Worm (Caenorhabditis elegans) whole organism, L4 larva: ENCODE data around the gene chil-26.
"Not testable (repeated sequence)": the region's sequence is repeated elsewhere in the genome, so short reads cannot be mapped to it uniquely, and the experiment has no call there.

Experiments used
- T20F7.1 ChIP-seq: fragments of 200-800 bp; sonication (Bioruptor generic); optimal IDR thresholded peaks from 2 replicates; lab custom pipeline; 2018; ENCODE audit warnings: mild to moderate bottlenecking, missing genetic modification characterization, missing compliant biosample characterization
- Y105C5A.15 ChIP-seq: fragments of 200-800 bp; sonication (Bioruptor generic); IDR thresholded peaks from 2 replicates; pipeline ENCODE4 v1.3.6; 2022; ENCODE audit warnings: missing genetic modification characterization, missing compliant biosample characterization
- Y5F2A.4 ChIP-seq: fragments of 200-800 bp; sonication (Bioruptor generic); optimal IDR thresholded peaks from 2 replicates; lab custom pipeline; 2018; ENCODE audit warnings: mild to moderate bottlenecking, missing genetic modification characterization, missing compliant biosample characterization
- ZK337.2 ChIP-seq: fragments of 200-800 bp; sonication (Bioruptor generic); IDR thresholded peaks from 2 replicates; pipeline ENCODE4 v1.3.6; 2022; ENCODE audit warnings: missing genetic modification reagents, missing genetic modification characterization, missing compliant biosample characterization
- aha-1 ChIP-seq: fragments of 150-350 bp; peaks from one replicate; lab custom pipeline; 2014; ENCODE audit warnings: missing biosample characterization, missing genetic modification characterization
- arid-1 ChIP-seq: fragments of 200-800 bp; sonication (Bioruptor generic); conservative IDR thresholded peaks from 2 replicates; pipeline ENCODE4 v1.3.6; 2022; ENCODE audit warnings: missing genetic modification reagents, missing genetic modification characterization, missing compliant biosample characterization
- ceh-28 ChIP-seq: fragments of 150-350 bp; optimal IDR thresholded peaks from 2 replicates; lab custom pipeline; 2014; ENCODE audit warnings: missing biosample characterization, missing genetic modification reagents, missing genetic modification characterization
- ceh-44 ChIP-seq: fragments of 200-800 bp; sonication (Bioruptor generic); IDR thresholded peaks from 2 replicates; pipeline ENCODE4 v1.3.6; 2022; ENCODE audit warnings: missing genetic modification reagents, missing genetic modification characterization, missing compliant biosample characterization
- ces-1 ChIP-seq: fragments of 150-350 bp; sonication (generic microtip); optimal IDR thresholded peaks from 4 replicates; lab custom pipeline; 2014; ENCODE audit warnings: missing biosample characterization, missing genetic modification reagents, missing genetic modification characterization
- ctbp-1 ChIP-seq: fragments of 200-800 bp; sonication (Bioruptor generic); IDR thresholded peaks from 2 replicates; pipeline ENCODE4 v1.3.6; 2022; ENCODE audit warnings: missing genetic modification reagents, missing genetic modification characterization, missing compliant biosample characterization
- daf-16 ChIP-seq, 3 experiments: sonication (generic microtip); optimal IDR thresholded peaks; 2 replicates each; lab custom pipeline; 2016 to 2017; ENCODE audit warnings: missing genetic modification characterization in 3 of 3, missing genetic modification reagents in 3 of 3, mild to moderate bottlenecking in 2 of 3, missing compliant biosample characterization in 2 of 3, missing biosample characterization in 1 of 3, moderate library complexity in 1 of 3
- dmd-6 ChIP-seq: fragments of 200-800 bp; sonication (Bioruptor generic); IDR thresholded peaks from 2 replicates; pipeline ENCODE4 v1.3.6; 2022; ENCODE audit warnings: missing genetic modification reagents, missing genetic modification characterization, missing compliant biosample characterization
- duxl-1 ChIP-seq: sonication (generic microtip); optimal IDR thresholded peaks from 2 replicates; lab custom pipeline; 2016; ENCODE audit warnings: mild to moderate bottlenecking, missing genetic modification characterization, moderate library complexity, missing compliant biosample characterization; ENCODE audit not compliant: poor library complexity
- dve-1 ChIP-seq: sonication (generic microtip); optimal IDR thresholded peaks from 2 replicates; lab custom pipeline; 2017; ENCODE audit warnings: antibody characterized with exemption, mild to moderate bottlenecking, missing genetic modification characterization, missing compliant biosample characterization; ENCODE audit not compliant: insufficient read depth
- fkh-10 ChIP-seq: fragments of 150-350 bp; optimal IDR thresholded peaks from 2 replicates; lab custom pipeline; 2014; ENCODE audit warnings: missing biosample characterization, missing genetic modification reagents, missing genetic modification characterization
- gei-8 ChIP-seq: fragments of 200-800 bp; sonication (Bioruptor generic); optimal IDR thresholded peaks from 2 replicates; lab custom pipeline; 2018; ENCODE audit warnings: mild to moderate bottlenecking, missing genetic modification characterization, missing compliant biosample characterization
- hlh-30 ChIP-seq: sonication (generic microtip); optimal IDR thresholded peaks from 2 replicates; lab custom pipeline; 2017; ENCODE audit warnings: antibody characterized with exemption, mild to moderate bottlenecking, missing genetic modification characterization, missing compliant biosample characterization; ENCODE audit not compliant: insufficient read depth
- jun-1 ChIP-seq: fragments of 150-350 bp; optimal IDR thresholded peaks from 2 replicates; lab custom pipeline; 2014; ENCODE audit warnings: missing biosample characterization, missing genetic modification reagents, missing genetic modification characterization
- lin-1 ChIP-seq: fragments of 200-800 bp; sonication (Bioruptor generic); IDR thresholded peaks from 2 replicates; pipeline ENCODE4 v1.3.6; 2022; ENCODE audit warnings: missing genetic modification reagents, missing genetic modification characterization, missing compliant biosample characterization
- lin-13 ChIP-seq: fragments of 150-350 bp; optimal IDR thresholded peaks from 2 replicates; lab custom pipeline; 2014; ENCODE audit warnings: missing biosample characterization, missing genetic modification reagents, missing genetic modification characterization
- lin-29 ChIP-seq: fragments of 200-800 bp; sonication (Bioruptor generic); IDR thresholded peaks from 2 replicates; pipeline ENCODE4 v1.3.6; 2022; ENCODE audit warnings: missing genetic modification reagents, missing genetic modification characterization, missing compliant biosample characterization
- lin-39 ChIP-seq: fragments of 150-350 bp; optimal IDR thresholded peaks from 2 replicates; lab custom pipeline; 2014; ENCODE audit warnings: missing biosample characterization, missing genetic modification reagents, missing genetic modification characterization
- madf-5 ChIP-seq, 2 experiments: fragments of 200-800 bp; sonication (Bioruptor generic); IDR thresholded peaks; 2 replicates each; pipeline ENCODE4 v1.3.6; 2022; ENCODE audit warnings: missing compliant biosample characterization in 2 of 2, missing genetic modification characterization in 2 of 2
- madf-9 ChIP-seq: fragments of 200-800 bp; sonication (Bioruptor generic); conservative IDR thresholded peaks from 2 replicates; pipeline ENCODE4 v1.3.6; 2022; ENCODE audit warnings: missing genetic modification reagents, missing genetic modification characterization, missing compliant biosample characterization
- mep-1 ChIP-seq: fragments of 150-350 bp; sonication (generic microtip); optimal IDR thresholded peaks from 3 replicates; lab custom pipeline; 2014; ENCODE audit warnings: missing biosample characterization, missing genetic modification characterization
- mxl-2 ChIP-seq: fragments of 200-800 bp; sonication (Bioruptor generic); conservative IDR thresholded peaks from 2 replicates; pipeline ENCODE4 v1.3.6; 2022; ENCODE audit warnings: missing genetic modification reagents, missing genetic modification characterization, missing compliant biosample characterization
- nhr-237 ChIP-seq: sonication (generic microtip); optimal IDR thresholded peaks from 2 replicates; lab custom pipeline; 2017; ENCODE audit warnings: missing biosample characterization, missing genetic modification characterization
- nhr-25 ChIP-seq: sonication (generic microtip); optimal IDR thresholded peaks from 2 replicates; lab custom pipeline; 2017; ENCODE audit warnings: missing genetic modification characterization, mild to moderate bottlenecking, missing compliant biosample characterization, antibody characterized with exemption, moderate library complexity, borderline replicate concordance; ENCODE audit not compliant: insufficient read depth
- nhr-28 ChIP-seq: fragments of 150-350 bp; optimal IDR thresholded peaks from 2 replicates; lab custom pipeline; 2014; ENCODE audit warnings: missing biosample characterization, missing genetic modification characterization
- nhr-77 ChIP-seq: fragments of 150-350 bp; optimal IDR thresholded peaks from 2 replicates; lab custom pipeline; 2014; ENCODE audit warnings: missing biosample characterization, missing genetic modification characterization
- pqm-1 ChIP-seq: sonication (generic microtip); optimal IDR thresholded peaks from 2 replicates; lab custom pipeline; 2017; ENCODE audit warnings: missing biosample characterization, missing genetic modification characterization
- rbr-2 ChIP-seq: sonication (generic microtip); optimal IDR thresholded peaks from 2 replicates; lab custom pipeline; 2016; ENCODE audit warnings: missing genotype, missing genetic modification characterization, missing compliant biosample characterization
- sdz-12 ChIP-seq: fragments of 200-800 bp; sonication (Bioruptor generic); optimal IDR thresholded peaks from 2 replicates; lab custom pipeline; 2018; ENCODE audit warnings: mild to moderate bottlenecking, missing genetic modification characterization, missing compliant biosample characterization
- snpc-1.2 ChIP-seq: fragments of 200-800 bp; sonication (Bioruptor generic); IDR thresholded peaks from 2 replicates; pipeline ENCODE4 v1.3.6; 2022; ENCODE audit warnings: missing genetic modification reagents, missing genetic modification characterization, missing compliant biosample characterization
- zfp-3 ChIP-seq: fragments of 200-800 bp; sonication (Bioruptor generic); conservative IDR thresholded peaks from 2 replicates; pipeline ENCODE4 v1.3.6; 2022; ENCODE audit warnings: missing genetic modification reagents, missing genetic modification characterization, missing compliant biosample characterization
- zip-11 ChIP-seq: fragments of 200-800 bp; sonication (Bioruptor generic); IDR thresholded peaks from 2 replicates; pipeline ENCODE4 v1.3.6; 2022; ENCODE audit warnings: missing genetic modification characterization, missing compliant biosample characterization
- ztf-11 ChIP-seq: fragments of 150-350 bp; optimal IDR thresholded peaks from 2 replicates; lab custom pipeline; 2014; ENCODE audit warnings: missing biosample characterization, missing genetic modification characterization
- ztf-7 ChIP-seq: fragments of 150-350 bp; optimal IDR thresholded peaks from 2 replicates; lab custom pipeline; 2014; ENCODE audit warnings: missing biosample characterization, missing genetic modification characterization

Gene chil-26

ce11 chrII:9461881-9462280 is 13.0 kb upstream of the chil-26 start, which contains the start of gene chil-21:
chil-21 (minus strand) TSS chrII:9461981.
- TF ChIP-seq zfp-3 (GFP tag; lab: Robert Waterston, UW); lin-29; madf-5 (GFP tag; IDR thresholded peaks at IDR 0.05; lab: Robert Waterston, UW): not testable (repeated sequence)

- TF ChIP-seq madf-9 (no peak), ZK337.2 (GFP tag; lab: Robert Waterston, UW) (no peak), jun-1 (no peak), ceh-28 (tag; lab: Kevin White, UChicago) (no peak), daf-16 (GFP tag; optimal IDR thresholded peaks at IDR 0.05; lab: Kevin White, UChicago) (no peak), daf-16 (tag; optimal IDR thresholded peaks at IDR 0.05; lab: Kevin White, UChicago) (no peak), Y5F2A.4 (GFP tag; lab: Kevin White, UChicago) (no peak), snpc-1.2 (no peak), fkh-10 (GFP tag; lab: Kevin White, UChicago) (no peak), hlh-30 (tag; lab: Kevin White, UChicago) (no peak), ztf-11 (tag; lab: Kevin White, UChicago) (no peak), T20F7.1 (GFP tag; lab: Kevin White, UChicago) (no peak), nhr-77 (tag; lab: Kevin White, UChicago) (no peak), nhr-28 (no peak), gei-8 (GFP tag; lab: Kevin White, UChicago) (no peak), ces-1 (no peak), Y105C5A.15 (no peak), zip-11 (GFP tag; lab: Robert Waterston, UW) (no peak), lin-39 (no peak), ctbp-1 (GFP tag; lab: Robert Waterston, UW) (no peak), dmd-6 (GFP tag; lab: Robert Waterston, UW) (no peak)
Measured at ce11 chrII:9466095-9466494, 8.8 kb upstream of the chil-26 start, which contains the start of gene chil-22. chil-22 (minus strand) TSS chrII:9466195.

ce11 chrII:9468414-9468813 is 6.4 kb upstream of the chil-26 start, which contains the start of gene chil-23:
chil-23 (minus strand) TSS chrII:9468611.
- TF ChIP-seq ctbp-1 (GFP tag; lab: Robert Waterston, UW) (no peak), dmd-6 (GFP tag; lab: Robert Waterston, UW) (peak; percentile 89), lin-13 (GFP tag; lab: Kevin White, UChicago) (no peak), mxl-2 (GFP tag; lab: Robert Waterston, UW) (no peak), daf-16 (GFP tag; optimal IDR thresholded peaks at IDR 0.05; lab: Kevin White, UChicago) (no peak), daf-16 (tag; optimal IDR thresholded peaks at IDR 0.05; lab: Kevin White, UChicago) (peak; percentile 70), nhr-25 (tag; lab: Kevin White, UChicago) (no peak), pqm-1 (tag; lab: Kevin White, UChicago) (peak; percentile 99), dve-1 (tag; lab: Kevin White, UChicago) (peak; percentile 81), arid-1 (GFP tag; lab: Robert Waterston, UW) (no peak), nhr-28 (peak; percentile 88), nhr-77 (tag; lab: Kevin White, UChicago) (peak; percentile 87), duxl-1 (no peak), madf-9 (no peak), Y5F2A.4 (GFP tag; lab: Kevin White, UChicago) (no peak), sdz-12 (GFP tag; lab: Kevin White, UChicago) (no peak), nhr-237 (no peak), T20F7.1 (GFP tag; lab: Kevin White, UChicago) (peak; percentile 28), ztf-7 (no peak), ceh-44 (no peak), rbr-2 (tag; lab: Kevin White, UChicago) (no peak), aha-1 (tag; lab: Kevin White, UChicago) (no peak), lin-1 (GFP tag; lab: Robert Waterston, UW) (0 out of 2 replicates have a peak, but pooled peaks have one; percentile 44), mep-1 (tag; lab: Kevin White, UChicago) (no peak)
